Fruit fly (Drosophila melanogaster): Measurements from ENCODE around the gene CG5800.

The CG5800 gene

dm6 chrX:17624983-17625401, 11.1 kb upstream of the CG5800 start (continued):
- peak; percentile 92 for TF ChIP-seq h (GFP tag; optimal IDR thresholded peaks at IDR 0.05)
- TF ChIP-seq sv (GFP tag; optimal IDR thresholded peaks at IDR 0.05): peak; percentile 76
- peak; percentile 68 for TF ChIP-seq sage (GFP tag; optimal IDR thresholded peaks at IDR 0.05)
- TF ChIP-seq Dif (GFP tag; optimal IDR thresholded peaks at IDR 0.05; ENCODE audit: partially characterized antibody): no peak
- TF ChIP-seq usp (GFP tag; optimal IDR thresholded peaks at IDR 0.05): no peak

dm6 chrX:17625833-17626232, 10.2 kb upstream of the CG5800 start:
- TF ChIP-seq Vsx2 (GFP tag; optimal IDR thresholded peaks at IDR 0.05; ENCODE audit: partially characterized antibody) (no peak), Myc (optimal IDR thresholded peaks at IDR 0.05) (peak; percentile 52)

- TF ChIP-seq GATAd (GFP tag; optimal IDR thresholded peaks at IDR 0.05) (no peak), tai (GFP tag; optimal IDR thresholded peaks at IDR 0.05) (no peak), brk (GFP tag; optimal IDR thresholded peaks at IDR 0.05) (peak; percentile 50), Hr78 (GFP tag; optimal IDR thresholded peaks at IDR 0.05) (no peak), Mio (GFP tag; optimal IDR thresholded peaks at IDR 0.05) (no peak), sage (GFP tag; optimal IDR thresholded peaks at IDR 0.05) (no peak), pan (optimal IDR thresholded peaks at IDR 0.05) (no peak), ey (GFP tag; optimal IDR thresholded peaks at IDR 0.05) (no peak), foxo (GFP tag; optimal IDR thresholded peaks at IDR 0.05) (peak in 1 of 2 experiments; percentile 5), HLH106 (tag; optimal IDR thresholded peaks at IDR 0.05) (peak; percentile 9), h (GFP tag; optimal IDR thresholded peaks at IDR 0.05) (peak; percentile 37), N (GFP tag; optimal IDR thresholded peaks at IDR 0.05) (no peak), usp (GFP tag; optimal IDR thresholded peaks at IDR 0.05) (no peak), rgr (GFP tag; optimal IDR thresholded peaks at IDR 0.05) (peak; percentile 16), dsf (GFP tag; optimal IDR thresholded peaks at IDR 0.05; ENCODE audit: borderline replicate concordance) (no peak), Hr83 (GFP tag; optimal IDR thresholded peaks at IDR 0.05; ENCODE audit: poor library complexity, severe bottlenecking) (peak; percentile 6), Jra (GFP tag; optimal IDR thresholded peaks at IDR 0.05) (no peak), lola (GFP tag; optimal IDR thresholded peaks at IDR 0.05) (no peak), Myc (optimal IDR thresholded peaks at IDR 0.05) (no peak), psq (GFP tag; optimal IDR thresholded peaks at IDR 0.05) (peak; percentile 12), CrebA (GFP tag; optimal IDR thresholded peaks at IDR 0.05; ENCODE audit: borderline replicate concordance) (no peak), Abd-B (GFP tag; optimal IDR thresholded peaks at IDR 0.05) (no peak), dmrt93B (GFP tag; optimal IDR thresholded peaks at IDR 0.05) (no peak), dl (GFP tag; optimal IDR thresholded peaks at IDR 0.05; ENCODE audit: insufficient read depth in 1 of 2, partially characterized antibody in 2 of 2) (no peak), sv (GFP tag; optimal IDR thresholded peaks at IDR 0.05) (peak; percentile 17), jim (GFP tag; optimal IDR thresholded peaks at IDR 0.05) (no peak), OdsH (GFP tag; optimal IDR thresholded peaks at IDR 0.05) (peak; percentile 7), woc (GFP tag; optimal IDR thresholded peaks at IDR 0.05) (no peak), br (GFP tag; optimal IDR thresholded peaks at IDR 0.05) (peak; percentile 20), Dfd (GFP tag; optimal IDR thresholded peaks at IDR 0.05) (no peak), CG9705 (GFP tag; optimal IDR thresholded peaks at IDR 0.05) (peak; percentile 23), CG32264 (GFP tag; optimal IDR thresholded peaks at IDR 0.05) (no peak), Sp1 (GFP tag; optimal IDR thresholded peaks at IDR 0.05) (peak; percentile 38), Dif (GFP tag; optimal IDR thresholded peaks at IDR 0.05; ENCODE audit: partially characterized antibody) (no peak), Vsx2 (GFP tag; optimal IDR thresholded peaks at IDR 0.05; ENCODE audit: partially characterized antibody) (no peak), fru (GFP tag; optimal IDR thresholded peaks at IDR 0.05) (peak; percentile 37), Hnf4 (GFP tag; optimal IDR thresholded peaks at IDR 0.05) (peak; percentile 21), Rel (GFP tag; optimal IDR thresholded peaks at IDR 0.05) (peak; percentile 15), Rel (tag; optimal IDR thresholded peaks at IDR 0.05) (peak; percentile 35)
Observed at dm6 chrX:17627090-17627992, 8.7 kb upstream of the CG5800 start, which contains the start of gene stas. Gene stas, minus strand, starts transcription at chrX:17627895.

All from whole organism, wandering third instar larva.